Worm (Caenorhabditis elegans) whole organism, L2 larva: Measurements from ENCODE around the gene fipr-1.
"Not testable (repeated sequence)": the region's sequence is repeated elsewhere in the genome, so short reads cannot be mapped to it uniquely, and the experiment has no call there.

Experiments used
- C34F6.9 ChIP-seq: fragments of 150-350 bp; optimal IDR thresholded peaks from 2 replicates; lab custom pipeline; 2014; ENCODE audit warnings: missing biosample characterization, missing genetic modification characterization
- F13H6.1 ChIP-seq: sonication (generic microtip); optimal IDR thresholded peaks from 2 replicates; lab custom pipeline; 2016; ENCODE audit warnings: missing genetic modification characterization, missing compliant biosample characterization
- R02D3.7 ChIP-seq: fragments of 150-350 bp; optimal IDR thresholded peaks from 2 replicates; lab custom pipeline; 2014; ENCODE audit warnings: missing biosample characterization, missing genetic modification characterization
- Y55F3AM.14 ChIP-seq: fragments of 200-800 bp; sonication (Bioruptor generic); optimal IDR thresholded peaks from 2 replicates; lab custom pipeline; 2018; ENCODE audit warnings: mild to moderate bottlenecking, missing genetic modification characterization, missing compliant biosample characterization
- ZK546.5 ChIP-seq: sonication (generic microtip); optimal IDR thresholded peaks from 2 replicates; lab custom pipeline; 2017; ENCODE audit warnings: missing biosample characterization, missing genetic modification characterization
- alr-1 ChIP-seq: fragments of 150-350 bp; optimal IDR thresholded peaks from 2 replicates; lab custom pipeline; 2014; ENCODE audit warnings: missing biosample characterization, missing genetic modification characterization
- aly-2 ChIP-seq: fragments of 150-350 bp; optimal IDR thresholded peaks from 2 replicates; lab custom pipeline; 2014; ENCODE audit warnings: missing biosample characterization, missing genetic modification characterization
- ceh-16 ChIP-seq: fragments of 150-350 bp; optimal IDR thresholded peaks from 2 replicates; lab custom pipeline; 2014; ENCODE audit warnings: missing biosample characterization, missing genetic modification characterization
- ceh-82 ChIP-seq: fragments of 150-350 bp; optimal IDR thresholded peaks from 2 replicates; lab custom pipeline; 2014; ENCODE audit warnings: missing biosample characterization, missing genetic modification characterization
- crh-2 ChIP-seq: sonication (generic microtip); optimal IDR thresholded peaks from 2 replicates; lab custom pipeline; 2017; ENCODE audit warnings: missing biosample characterization, missing genetic modification characterization
- dmd-4 ChIP-seq: sonication (generic microtip); optimal IDR thresholded peaks from 2 replicates; lab custom pipeline; 2017; ENCODE audit warnings: missing biosample characterization, missing genetic modification characterization
- elt-1 ChIP-seq: fragments of 150-350 bp; optimal IDR thresholded peaks from 2 replicates; lab custom pipeline; 2014; ENCODE audit warnings: missing biosample characterization, missing genetic modification characterization
- elt-3 ChIP-seq: sonication (generic microtip); optimal IDR thresholded peaks from 2 replicates; lab custom pipeline; 2017; ENCODE audit warnings: missing biosample characterization, missing genetic modification characterization
- lin-11 ChIP-seq: fragments of 150-350 bp; sonication (generic microtip); optimal IDR thresholded peaks from 2 replicates; lab custom pipeline; 2014; ENCODE audit warnings: missing biosample characterization, missing genetic modification characterization, inconsistent platforms, mixed read lengths
- lin-13 ChIP-seq: fragments of 150-350 bp; optimal IDR thresholded peaks from 2 replicates; lab custom pipeline; 2014; ENCODE audit warnings: missing biosample characterization, missing genetic modification reagents, missing genetic modification characterization
- lsy-2 ChIP-seq, 2 experiments: fragments of 150-350 bp in 1 of 2; sonication (generic microtip) in 1 of 2; optimal IDR thresholded peaks; 2 replicates each; lab custom pipeline; 2014 to 2017; ENCODE audit warnings: missing biosample characterization in 2 of 2, missing genetic modification characterization in 2 of 2
- mab-5 ChIP-seq: fragments of 150-350 bp; optimal IDR thresholded peaks from 2 replicates; lab custom pipeline; 2014; ENCODE audit warnings: missing biosample characterization, missing genetic modification characterization
- mbf-1 ChIP-seq: sonication (generic microtip); optimal IDR thresholded peaks from 2 replicates; lab custom pipeline; 2017; ENCODE audit warnings: missing biosample characterization, missing genetic modification characterization
- nhr-10 ChIP-seq: sonication (generic microtip); optimal IDR thresholded peaks from 2 replicates; lab custom pipeline; 2017; ENCODE audit warnings: missing biosample characterization, missing genetic modification characterization
- nhr-12 ChIP-seq: fragments of 150-350 bp; optimal IDR thresholded peaks from 2 replicates; lab custom pipeline; 2014; ENCODE audit warnings: missing biosample characterization, missing genetic modification characterization
- nhr-129 ChIP-seq: fragments of 150-350 bp; optimal IDR thresholded peaks from 2 replicates; lab custom pipeline; 2014; ENCODE audit warnings: missing biosample characterization, missing genetic modification characterization
- nhr-21 ChIP-seq: fragments of 150-350 bp; optimal IDR thresholded peaks from 2 replicates; lab custom pipeline; 2014; ENCODE audit warnings: missing biosample characterization, missing genetic modification characterization
- nhr-23 ChIP-seq: fragments of 150-350 bp; optimal IDR thresholded peaks from 2 replicates; lab custom pipeline; 2014; ENCODE audit warnings: missing biosample characterization, missing genetic modification reagents, missing genetic modification characterization
- nhr-25 ChIP-seq: fragments of 150-350 bp; sonication (generic microtip); optimal IDR thresholded peaks from 3 replicates; lab custom pipeline; 2014; ENCODE audit warnings: missing biosample characterization, missing genetic modification characterization
- nhr-6 ChIP-seq: fragments of 150-350 bp; optimal IDR thresholded peaks from 2 replicates; lab custom pipeline; 2014; ENCODE audit warnings: missing biosample characterization, missing genetic modification characterization
- nhr-77 ChIP-seq: fragments of 150-350 bp; optimal IDR thresholded peaks from 2 replicates; lab custom pipeline; 2014; ENCODE audit warnings: missing biosample characterization, missing genetic modification characterization
- peb-1 ChIP-seq: fragments of 150-350 bp; optimal IDR thresholded peaks from 2 replicates; lab custom pipeline; 2014; ENCODE audit warnings: missing biosample characterization, missing genetic modification characterization
- skn-1 ChIP-seq: sonication (generic microtip); optimal IDR thresholded peaks from 2 replicates; lab custom pipeline; 2017; ENCODE audit warnings: missing biosample characterization, missing genetic modification characterization
- sma-3 ChIP-seq: sonication (generic microtip); optimal IDR thresholded peaks from 2 replicates; lab custom pipeline; 2016; ENCODE audit warnings: missing genetic modification reagents, missing genetic modification characterization, missing compliant biosample characterization
- sma-9 ChIP-seq, 2 experiments: fragments of 150-350 bp in 1 of 2; sonication (generic microtip) in 1 of 2; optimal IDR thresholded peaks; 2 replicates each; lab custom pipeline; 2014 to 2016; ENCODE audit warnings: missing genetic modification characterization in 2 of 2, mild to moderate bottlenecking in 1 of 2, missing biosample characterization in 1 of 2, missing compliant biosample characterization in 1 of 2, missing genetic modification reagents in 1 of 2, moderate library complexity in 1 of 2
- snpc-4 ChIP-seq: fragments of 150-350 bp; optimal IDR thresholded peaks from 2 replicates; lab custom pipeline; 2014; ENCODE audit warnings: missing biosample characterization, missing genetic modification characterization
- unc-55 ChIP-seq: fragments of 150-350 bp; sonication (generic microtip); optimal IDR thresholded peaks from 3 replicates; lab custom pipeline; 2014; ENCODE audit warnings: missing biosample characterization, missing genetic modification reagents, missing genetic modification characterization
- unc-62 ChIP-seq: fragments of 150-350 bp; optimal IDR thresholded peaks from 2 replicates; lab custom pipeline; 2014; ENCODE audit warnings: missing biosample characterization, missing genetic modification reagents, missing genetic modification characterization
- zag-1 ChIP-seq: fragments of 150-350 bp; optimal IDR thresholded peaks from 2 replicates; lab custom pipeline; 2014; ENCODE audit warnings: missing biosample characterization, missing genetic modification characterization
- ztf-11 ChIP-seq: sonication (generic microtip); optimal IDR thresholded peaks from 2 replicates; lab custom pipeline; 2017; ENCODE audit warnings: missing biosample characterization, missing genetic modification characterization
- ztf-4 ChIP-seq: fragments of 150-350 bp; optimal IDR thresholded peaks from 2 replicates; lab custom pipeline; 2014; ENCODE audit warnings: missing biosample characterization, missing genetic modification characterization

fipr-1 gene

DNA sequence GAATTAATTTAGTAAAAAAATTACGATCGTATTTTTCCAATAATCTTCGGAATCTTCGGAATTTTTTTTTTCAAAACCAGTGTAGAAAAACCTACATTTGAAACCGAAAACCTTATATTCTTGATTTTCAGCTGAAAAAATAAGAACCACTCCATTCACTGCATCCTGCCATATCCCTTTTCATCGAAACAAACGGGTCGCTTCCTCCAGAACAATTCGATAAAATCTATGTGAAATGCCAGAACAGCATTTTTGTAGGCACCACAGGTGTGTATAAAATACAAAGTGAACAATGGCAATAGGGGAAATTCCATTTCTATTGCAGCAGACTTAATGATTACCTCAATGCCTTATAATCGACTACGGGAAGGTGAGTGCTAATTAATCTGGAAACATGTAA is 15.7 kb upstream of the fipr-1 start, which contains the start of gene K01D12.1:
K01D12.1 (plus strand) TSS at position 301 of the 400 bp plus-strand sequence.
- TF ChIP-seq nhr-23 (tag; lab: Kevin White, UChicago) (no peak), ceh-16 (tag; lab: Kevin White, UChicago) (no peak), sma-3 (no peak), alr-1 (no peak), lsy-2 (tag; optimal IDR thresholded peaks at IDR 0.05; lab: Kevin White, UChicago) (no peak), nhr-10 (tag; lab: Kevin White, UChicago) (no peak), unc-55 (no peak), F13H6.1 (no peak), ztf-11 (no peak), dmd-4 (tag; lab: Kevin White, UChicago) (no peak), snpc-4 (no peak), ceh-82 (no peak), lin-11 (tag; lab: Kevin White, UChicago) (no peak), mab-5 (tag; lab: Kevin White, UChicago) (no peak), nhr-25 (tag; lab: Kevin White, UChicago) (no peak), sma-9 (GFP tag; optimal IDR thresholded peaks at IDR 0.05; lab: Kevin White, UChicago) (no peak), sma-9 (tag; optimal IDR thresholded peaks at IDR 0.05; lab: Kevin White, UChicago) (no peak), nhr-77 (tag; lab: Kevin White, UChicago) (no peak), nhr-21 (tag; lab: Kevin White, UChicago) (no peak)

DNA sequence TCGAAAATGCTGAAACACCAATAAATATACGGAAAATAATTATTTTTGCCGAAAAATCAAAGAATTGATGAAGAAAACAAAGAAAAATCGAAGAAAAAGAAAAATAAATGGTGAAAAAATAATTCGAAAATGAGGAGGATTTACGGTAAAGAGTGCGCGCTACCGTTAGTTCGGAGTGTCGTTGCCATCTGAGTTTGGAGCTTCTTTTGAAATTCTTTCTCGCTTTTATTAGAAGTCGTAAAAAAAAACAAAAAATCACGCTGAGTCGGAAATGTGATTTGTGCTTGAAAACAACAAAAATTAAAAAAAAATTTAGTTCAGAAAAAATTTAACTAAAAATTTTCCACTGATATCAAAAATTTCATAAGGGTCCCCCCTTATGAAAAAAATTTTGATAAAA is 12.7 kb upstream of the fipr-1 start, which contains the start of gene F23H12.10:
F23H12.10 (minus strand) TSS at position 12 of the 400 bp plus-strand sequence.
- not testable (repeated sequence) for TF ChIP-seq ceh-16, mab-5, nhr-12 (tag; lab: Kevin White, UChicago)

DNA sequence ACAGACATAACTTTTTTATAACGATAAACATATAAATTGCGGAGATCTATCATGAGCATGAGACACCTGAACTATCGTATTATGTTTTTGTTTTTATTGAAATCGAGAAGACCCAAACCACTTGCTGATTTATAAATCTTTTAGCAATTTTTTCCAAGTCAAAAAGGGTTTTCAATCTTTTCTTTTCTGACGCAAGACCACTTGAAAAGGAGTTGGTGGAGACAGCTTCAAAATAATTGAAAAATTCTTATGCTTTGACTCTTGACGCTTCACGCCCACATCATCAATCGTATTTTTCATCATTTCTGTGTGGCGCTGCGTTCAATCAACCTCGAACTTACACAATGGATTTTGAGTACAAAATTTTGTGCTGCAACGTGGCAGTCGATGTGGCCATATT is 9.8 kb upstream of the fipr-1 start, which contains the start of gene F23H12.7:
F23H12.7 (plus strand) TSS at position 301 of the 400 bp plus-strand sequence.
- TF ChIP-seq unc-62 (GFP tag; lab: Kevin White, UChicago) (no peak), C34F6.9 (no peak), nhr-10 (tag; lab: Kevin White, UChicago) (no peak), R02D3.7 (tag; lab: Kevin White, UChicago) (no peak), nhr-129 (tag; lab: Kevin White, UChicago) (no peak), ceh-82 (no peak), sma-9 (GFP tag; optimal IDR thresholded peaks at IDR 0.05; lab: Kevin White, UChicago) (no peak), sma-9 (tag; optimal IDR thresholded peaks at IDR 0.05; lab: Kevin White, UChicago) (no peak), ztf-4 (no peak), elt-1 (tag; lab: Kevin White, UChicago) (no peak), mbf-1 (no peak), lin-13 (GFP tag; lab: Kevin White, UChicago) (no peak), zag-1 (tag; lab: Kevin White, UChicago) (no peak), nhr-6 (tag; lab: Kevin White, UChicago) (no peak), aly-2 (tag; lab: Kevin White, UChicago) (no peak), nhr-23 (tag; lab: Kevin White, UChicago) (no peak), alr-1 (no peak), mab-5 (tag; lab: Kevin White, UChicago) (no peak), Y55F3AM.14 (GFP tag; lab: Kevin White, UChicago) (no peak)
- TF ChIP-seq, all 48 proteins: peak for 0

DNA sequence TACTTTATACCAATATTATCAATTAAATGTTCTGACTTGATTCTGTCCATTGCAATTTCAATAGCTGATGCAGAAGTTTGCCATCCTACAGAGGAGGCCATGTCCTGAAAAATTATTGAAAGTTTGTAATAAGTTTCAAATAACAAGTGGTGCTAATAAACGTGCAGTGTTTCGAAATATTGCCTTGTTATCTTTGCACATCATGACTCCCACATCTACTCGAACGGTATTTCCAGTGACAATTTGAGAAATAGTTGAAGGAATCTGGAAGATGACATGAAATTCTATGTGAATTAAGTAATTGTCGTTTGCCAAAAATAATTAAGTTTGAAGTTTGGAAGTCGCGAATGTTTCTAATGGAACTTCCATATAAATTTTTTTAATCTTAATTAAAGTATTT is 7.9 kb upstream of the fipr-1 start, which contains the start of gene gcy-13:
gcy-13 (minus strand) TSS at position 101 of the 400 bp plus-strand sequence.
- TF ChIP-seq Y55F3AM.14 (GFP tag; lab: Kevin White, UChicago), result no peak
- no peak for TF ChIP-seq ZK546.5 (tag; lab: Kevin White, UChicago)
- TF ChIP-seq sma-3, result no peak
- TF ChIP-seq elt-3, result no peak
- TF ChIP-seq zag-1 (tag; lab: Kevin White, UChicago), result no peak
- no peak for TF ChIP-seq ztf-4
- TF ChIP-seq F13H6.1, result no peak
- no peak for TF ChIP-seq unc-62 (GFP tag; lab: Kevin White, UChicago)
- no peak for TF ChIP-seq crh-2 (tag; lab: Kevin White, UChicago)
- no peak for TF ChIP-seq lin-13 (GFP tag; lab: Kevin White, UChicago)
- no peak for TF ChIP-seq snpc-4
- TF ChIP-seq lin-11 (tag; lab: Kevin White, UChicago), result no peak
- TF ChIP-seq nhr-129 (tag; lab: Kevin White, UChicago), result no peak
- TF ChIP-seq C34F6.9, result no peak
- TF ChIP-seq nhr-6 (tag; lab: Kevin White, UChicago), result no peak
- TF ChIP-seq peb-1 (tag; lab: Kevin White, UChicago), result no peak
- no peak for TF ChIP-seq mbf-1
- TF ChIP-seq skn-1, result no peak
